Fruit fly (Drosophila melanogaster) whole organism, prepupa: ENCODE measurements around the gene ND-ASHI.

ENCODE experiments used
- Blimp-1 ChIP-seq: fragments of 200-800 bp; sonication (Bioruptor generic); optimal IDR thresholded peaks from 3 replicates; lab custom pipeline; 2017; ENCODE audit warnings: missing biosample characterization, missing genetic modification characterization, mild to moderate bottlenecking, moderate library complexity, missing genetic modification reagents
- CG10631 ChIP-seq: fragments of 200-800 bp; sonication (Bioruptor generic); optimal IDR thresholded peaks from 2 replicates; lab custom pipeline; 2016; ENCODE audit warnings: missing biosample characterization, missing genetic modification characterization
- CG10669 ChIP-seq: fragments of 200-800 bp; sonication (Bioruptor generic); optimal IDR thresholded peaks from 3 replicates; lab custom pipeline; 2018; ENCODE audit warnings: missing biosample characterization, mild to moderate bottlenecking, missing genetic modification characterization, moderate library complexity
- CG11762 ChIP-seq: fragments of 200-800 bp; sonication (Bioruptor generic); optimal IDR thresholded peaks from 3 replicates; lab custom pipeline; 2016; ENCODE audit warnings: missing biosample characterization, missing genetic modification characterization; ENCODE audit not compliant: insufficient read depth
- CG15336 ChIP-seq: fragments of 200-800 bp; sonication (Bioruptor generic); IDR thresholded peaks from 2 replicates; pipeline ENCODE4 v1.3.6; 2022; ENCODE audit warnings: missing biosample characterization, missing genetic modification characterization
- CG16779 ChIP-seq: fragments of 200-800 bp; sonication (Bioruptor generic); optimal IDR thresholded peaks from 3 replicates; lab custom pipeline; 2017; ENCODE audit warnings: missing biosample characterization, mild to moderate bottlenecking, missing genetic modification characterization
- CG3032 ChIP-seq: fragments of 200-800 bp; optimal IDR thresholded peaks from 2 replicates; lab custom pipeline; 2019; ENCODE audit warnings: missing biosample characterization, mild to moderate bottlenecking, missing genetic modification characterization, moderate library complexity
- CG32006 ChIP-seq: fragments of 200-800 bp; sonication (Bioruptor generic); optimal IDR thresholded peaks from 3 replicates; lab custom pipeline; 2017; ENCODE audit warnings: missing biosample characterization, mild to moderate bottlenecking, missing genetic modification characterization
- CG34406 ChIP-seq: fragments of 200-800 bp; sonication (Bioruptor generic); optimal IDR thresholded peaks from 3 replicates; lab custom pipeline; 2016; ENCODE audit warnings: missing biosample characterization, missing genetic modification characterization
- CG3919 ChIP-seq: fragments of 200-800 bp; sonication (Bioruptor generic); optimal IDR thresholded peaks from 3 replicates; lab custom pipeline; 2016; ENCODE audit warnings: missing biosample characterization, missing genetic modification characterization
- CG4318 ChIP-seq: fragments of 200-800 bp; sonication (Bioruptor generic); optimal IDR thresholded peaks from 3 replicates; lab custom pipeline; 2017; ENCODE audit warnings: missing biosample characterization, mild to moderate bottlenecking, missing genetic modification characterization
- CG6163 ChIP-seq: fragments of 200-800 bp; sonication (Bioruptor generic); IDR thresholded peaks from 3 replicates; pipeline ENCODE4 v1.3.6; 2022; ENCODE audit warnings: missing biosample characterization, missing genetic modification characterization
- CG6276 ChIP-seq: fragments of 200-800 bp; sonication (Bioruptor generic); optimal IDR thresholded peaks from 2 replicates; lab custom pipeline; 2017; ENCODE audit warnings: missing biosample characterization, mild to moderate bottlenecking, missing genetic modification characterization
- CG6792 ChIP-seq: fragments of 200-800 bp; sonication (Bioruptor generic); optimal IDR thresholded peaks from 3 replicates; lab custom pipeline; 2016; ENCODE audit warnings: missing biosample characterization, missing genetic modification characterization
- CG6808 ChIP-seq: fragments of 200-800 bp; sonication (Bioruptor generic); optimal IDR thresholded peaks from 3 replicates; lab custom pipeline; 2017; ENCODE audit warnings: missing biosample characterization, missing genetic modification characterization, mild to moderate bottlenecking, moderate library complexity, missing genetic modification reagents
- CG7368 ChIP-seq: fragments of 200-800 bp; sonication (Bioruptor generic); optimal IDR thresholded peaks from 3 replicates; lab custom pipeline; 2016; ENCODE audit warnings: missing biosample characterization, missing genetic modification characterization
- CG8119 ChIP-seq: fragments of 200-800 bp; sonication (Bioruptor generic); IDR thresholded peaks from 3 replicates; pipeline ENCODE4 v1.3.6; 2022; ENCODE audit warnings: missing biosample characterization, missing genetic modification characterization
- CG8319 ChIP-seq: fragments of 200-800 bp; sonication (Bioruptor generic); optimal IDR thresholded peaks from 3 replicates; lab custom pipeline; 2016; ENCODE audit warnings: missing biosample characterization, missing genetic modification characterization
- CG8632 ChIP-seq: fragments of 200-800 bp; sonication (Bioruptor generic); optimal IDR thresholded peaks from 3 replicates; lab custom pipeline; 2016; ENCODE audit warnings: missing biosample characterization, missing genetic modification characterization
- Eip75B ChIP-seq: fragments of 200-800 bp; sonication (Bioruptor generic); optimal IDR thresholded peaks from 3 replicates; lab custom pipeline; 2016; ENCODE audit warnings: missing biosample characterization, missing genetic modification characterization
- Eip78C ChIP-seq: fragments of 200-800 bp; sonication (Bioruptor generic); peaks from one replicate; lab custom pipeline; 2016; ENCODE audit warnings: missing biosample characterization, missing genetic modification characterization
- Eip93F ChIP-seq: fragments of 200-800 bp; sonication (Bioruptor generic); optimal IDR thresholded peaks from 2 replicates; lab custom pipeline; 2016; ENCODE audit warnings: missing biosample characterization, mild to moderate bottlenecking, missing genetic modification characterization
- Ets21C ChIP-seq: fragments of 200-800 bp; sonication (Bioruptor generic); optimal IDR thresholded peaks from 3 replicates; lab custom pipeline; 2016; ENCODE audit warnings: missing biosample characterization, missing genetic modification characterization
- Gug ChIP-seq: fragments of 200-800 bp; sonication (Bioruptor generic); IDR thresholded peaks from 2 replicates; pipeline ENCODE4 v1.3.6; 2022; ENCODE audit warnings: missing biosample characterization, missing genetic modification characterization
- Hr39 ChIP-seq: fragments of 200-800 bp; sonication (Bioruptor generic); optimal IDR thresholded peaks from 2 replicates; lab custom pipeline; 2016; ENCODE audit warnings: missing biosample characterization, missing genetic modification characterization
- Hr4 ChIP-seq: fragments of 200-800 bp; sonication (Bioruptor generic); optimal IDR thresholded peaks from 3 replicates; lab custom pipeline; 2016; ENCODE audit warnings: missing biosample characterization, missing genetic modification characterization
- Lpt ChIP-seq: fragments of 200-800 bp; sonication (Bioruptor generic); optimal IDR thresholded peaks from 3 replicates; lab custom pipeline; 2016; ENCODE audit warnings: missing biosample characterization, missing genetic modification characterization
- Met ChIP-seq: fragments of 200-800 bp; sonication (Bioruptor generic); optimal IDR thresholded peaks from 3 replicates; lab custom pipeline; 2016; ENCODE audit warnings: missing biosample characterization, missing genetic modification characterization
- OdsH ChIP-seq: fragments of 200-800 bp; sonication (Bioruptor generic); optimal IDR thresholded peaks from 3 replicates; lab custom pipeline; 2016; ENCODE audit warnings: missing biosample characterization, missing genetic modification characterization
- Smox ChIP-seq: fragments of 200-800 bp; sonication (Bioruptor generic); optimal IDR thresholded peaks from 3 replicates; lab custom pipeline; 2016; ENCODE audit warnings: missing biosample characterization, missing genetic modification characterization
- Sox14 ChIP-seq: fragments of 200-800 bp; sonication (Bioruptor generic); optimal IDR thresholded peaks from 3 replicates; lab custom pipeline; 2016; ENCODE audit warnings: missing biosample characterization, missing genetic modification characterization
- Sox15 ChIP-seq: fragments of 200-800 bp; sonication (Bioruptor generic); optimal IDR thresholded peaks from 3 replicates; lab custom pipeline; 2016; ENCODE audit warnings: missing biosample characterization, missing genetic modification characterization
- achi ChIP-seq: fragments of 200-800 bp; sonication (Bioruptor generic); optimal IDR thresholded peaks from 3 replicates; lab custom pipeline; 2016; ENCODE audit warnings: missing biosample characterization, missing genetic modification characterization
- acj6 ChIP-seq: fragments of 200-800 bp; sonication (Bioruptor generic); optimal IDR thresholded peaks from 3 replicates; lab custom pipeline; 2016; ENCODE audit warnings: missing biosample characterization, missing genetic modification characterization
- dac ChIP-seq: fragments of 200-800 bp; sonication (Bioruptor generic); optimal IDR thresholded peaks from 2 replicates; lab custom pipeline; 2017; ENCODE audit warnings: missing biosample characterization, mild to moderate bottlenecking, missing genetic modification characterization
- dsx ChIP-seq: fragments of 200-800 bp; optimal IDR thresholded peaks from 3 replicates; lab custom pipeline; 2019; ENCODE audit warnings: missing biosample characterization, mild to moderate bottlenecking, missing genetic modification characterization, moderate library complexity; ENCODE audit not compliant: poor library complexity, severe bottlenecking
- eg ChIP-seq: fragments of 200-800 bp; sonication (Bioruptor generic); IDR thresholded peaks from 3 replicates; pipeline ENCODE4 v1.3.6; 2022; ENCODE audit warnings: missing biosample characterization, missing genetic modification characterization
- esn ChIP-seq: fragments of 200-800 bp; sonication (Bioruptor generic); optimal IDR thresholded peaks from 2 replicates; lab custom pipeline; 2016; ENCODE audit warnings: missing biosample characterization, mild to moderate bottlenecking, missing genetic modification characterization, moderate library complexity
- fd59A ChIP-seq: fragments of 200-800 bp; sonication (Bioruptor generic); optimal IDR thresholded peaks from 2 replicates; lab custom pipeline; 2017; ENCODE audit warnings: missing biosample characterization, mild to moderate bottlenecking, missing genetic modification characterization, missing genetic modification reagents
- fd85E ChIP-seq: fragments of 200-800 bp; sonication (Bioruptor generic); optimal IDR thresholded peaks from 3 replicates; lab custom pipeline; 2016; ENCODE audit warnings: missing biosample characterization, missing genetic modification characterization
- fkh ChIP-seq: fragments of 200-800 bp; sonication (Bioruptor generic); optimal IDR thresholded peaks from 3 replicates; lab custom pipeline; 2017; ENCODE audit warnings: missing biosample characterization, mild to moderate bottlenecking, missing genetic modification characterization, moderate library complexity
- pdm3 ChIP-seq: fragments of 200-800 bp; sonication (Bioruptor generic); optimal IDR thresholded peaks from 3 replicates; lab custom pipeline; 2016; ENCODE audit warnings: missing biosample characterization, missing genetic modification characterization
- salr ChIP-seq, 2 experiments: fragments of 200-800 bp; sonication (Bioruptor generic); optimal IDR thresholded peaks; 3 replicates each; lab custom pipeline; 2016 to 2018; ENCODE audit warnings: missing biosample characterization in 2 of 2, missing genetic modification characterization in 2 of 2, mild to moderate bottlenecking in 1 of 2
- spab ChIP-seq: fragments of 200-800 bp; sonication (Bioruptor generic); optimal IDR thresholded peaks from 2 replicates; lab custom pipeline; 2017; ENCODE audit warnings: missing biosample characterization, mild to moderate bottlenecking, missing genetic modification characterization, missing genetic modification reagents
- svp ChIP-seq: fragments of 200-800 bp; sonication (Bioruptor generic); peaks from one replicate; lab custom pipeline; 2016; ENCODE audit warnings: missing biosample characterization, missing genetic modification characterization
- topi ChIP-seq: fragments of 200-800 bp; sonication (Bioruptor generic); optimal IDR thresholded peaks from 3 replicates; lab custom pipeline; 2016; ENCODE audit warnings: missing biosample characterization, missing genetic modification characterization
- vri ChIP-seq: fragments of 200-800 bp; sonication (Bioruptor generic); optimal IDR thresholded peaks from 3 replicates; lab custom pipeline; 2016; ENCODE audit warnings: missing biosample characterization, mild to moderate bottlenecking, missing genetic modification characterization

The ND-ASHI gene

DNA sequence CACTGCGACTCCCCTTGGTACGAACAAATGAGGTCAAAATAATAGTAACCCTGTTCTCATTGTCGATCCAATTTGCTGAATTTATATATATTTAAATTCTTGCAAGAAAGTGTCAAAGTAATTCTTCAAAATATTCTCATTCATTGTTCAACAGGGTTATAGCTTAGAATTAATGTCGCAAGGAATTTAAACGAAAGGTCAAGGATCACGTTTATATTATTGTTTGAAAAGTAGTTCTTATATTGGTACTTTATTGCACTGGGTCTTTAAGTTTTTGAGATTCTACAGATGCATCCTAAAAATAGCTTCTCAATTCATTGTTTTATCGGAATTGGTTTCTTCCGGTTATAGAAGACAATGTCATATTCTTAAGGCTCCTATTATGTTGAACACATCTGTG, 25.0 kb upstream of the ND-ASHI start (continued):
- TF ChIP-seq Smox (GFP tag; lab: Kevin White, UChicago), result no peak
- no peak for TF ChIP-seq dsx
- TF ChIP-seq CG3032 (tag; lab: Kevin White, UChicago), result peak; percentile 18
- peak; percentile 13 for TF ChIP-seq CG4318 (GFP tag; lab: Kevin White, UChicago)
- no peak for TF ChIP-seq Gug
- TF ChIP-seq pdm3 (GFP tag; lab: Kevin White, UChicago), result peak; percentile 20
- no peak for TF ChIP-seq fkh (GFP tag; lab: Kevin White, UChicago)
- TF ChIP-seq Blimp-1, result no peak
- TF ChIP-seq CG10631 (GFP tag; lab: Kevin White, UChicago), result peak; percentile 48
- TF ChIP-seq CG6163 (GFP tag; lab: Robert Waterston, UW), result no peak
- no peak for TF ChIP-seq CG3919 (GFP tag; lab: Kevin White, UChicago)
- no peak for TF ChIP-seq CG11762
- no peak for TF ChIP-seq Lpt (GFP tag; lab: Kevin White, UChicago)
- TF ChIP-seq esn (GFP tag; lab: Kevin White, UChicago), result peak; percentile 13
- no peak for TF ChIP-seq CG15336 (GFP tag; lab: Robert Waterston, UW)
- TF ChIP-seq CG6808 (GFP tag; lab: Kevin White, UChicago), result peak; percentile 52
- no peak for TF ChIP-seq CG16779 (tag; lab: Kevin White, UChicago)
- peak; percentile 37 for TF ChIP-seq spab (GFP tag; lab: Kevin White, UChicago)
- TF ChIP-seq CG34406 (GFP tag; lab: Kevin White, UChicago), result no peak
- no peak for TF ChIP-seq vri (GFP tag; lab: Kevin White, UChicago)
- TF ChIP-seq acj6 (GFP tag; lab: Kevin White, UChicago), result peak; percentile 30
- peak; percentile 16 for TF ChIP-seq achi (GFP tag; lab: Kevin White, UChicago)
- no peak for TF ChIP-seq CG8319 (GFP tag; lab: Kevin White, UChicago)

DNA sequence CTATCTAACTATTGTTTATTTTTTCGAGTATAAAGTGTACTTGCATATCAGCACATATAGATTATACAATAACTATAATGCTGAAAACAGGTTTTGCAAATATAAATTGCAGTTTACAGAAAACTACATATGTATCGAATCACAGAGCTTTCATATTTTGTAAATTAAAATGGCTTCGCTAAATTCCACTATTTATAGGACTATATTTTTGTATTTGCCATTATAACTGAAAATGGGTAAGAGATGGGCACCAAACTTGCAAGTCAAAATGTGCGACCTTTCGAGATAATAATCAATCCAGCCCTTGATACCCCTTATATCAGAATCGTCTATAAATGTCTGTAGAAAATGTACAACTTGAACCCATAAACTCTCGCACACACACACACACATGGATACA, 24.3 kb upstream of the ND-ASHI start:
- no peak for TF ChIP-seq fd85E (GFP tag; lab: Kevin White, UChicago)
- peak in 1 of 2 experiments; percentile 36 for TF ChIP-seq salr (GFP tag; optimal IDR thresholded peaks at IDR 0.05; lab: Kevin White, UChicago)
- no peak for TF ChIP-seq spab (GFP tag; lab: Kevin White, UChicago)
- no peak for TF ChIP-seq CG8632 (GFP tag; lab: Kevin White, UChicago)
- TF ChIP-seq Sox14 (GFP tag; lab: Kevin White, UChicago), result peak; percentile 11
- peak; percentile 28 for TF ChIP-seq CG4318 (GFP tag; lab: Kevin White, UChicago)
- no peak for TF ChIP-seq svp
- TF ChIP-seq Hr4 (GFP tag; lab: Kevin White, UChicago), result peak; percentile 36
- no peak for TF ChIP-seq CG7368 (GFP tag; lab: Kevin White, UChicago)
- TF ChIP-seq Eip78C (GFP tag; lab: Kevin White, UChicago), result peak; percentile 67
- peak; percentile 35 for TF ChIP-seq fd59A (GFP tag; lab: Kevin White, UChicago)
- 0 out of 2 replicates have a peak, but pooled peaks have one; percentile 10 for TF ChIP-seq Gug
- no peak for TF ChIP-seq topi (GFP tag; lab: Kevin White, UChicago)
- TF ChIP-seq dsx, result no peak
- peak; percentile 2 for TF ChIP-seq CG10669 (GFP tag; lab: Kevin White, UChicago)
- TF ChIP-seq Met (GFP tag; lab: Kevin White, UChicago), result no peak
- TF ChIP-seq CG8119, result peak; percentile 27; the same call in 1 of the 3 replicates
- no peak for TF ChIP-seq Sox15
- TF ChIP-seq Eip93F (GFP tag; lab: Kevin White, UChicago), result no peak
- TF ChIP-seq CG32006 (GFP tag; lab: Kevin White, UChicago), result peak; percentile 57
- no peak for TF ChIP-seq Blimp-1
- TF ChIP-seq Eip75B (GFP tag; lab: Kevin White, UChicago), result peak; percentile 12
- no peak for TF ChIP-seq esn (GFP tag; lab: Kevin White, UChicago)
- TF ChIP-seq acj6 (GFP tag; lab: Kevin White, UChicago), result peak; percentile 12
- no peak for TF ChIP-seq CG6792 (GFP tag; lab: Kevin White, UChicago)
- TF ChIP-seq Lpt (GFP tag; lab: Kevin White, UChicago), result no peak
- TF ChIP-seq pdm3 (GFP tag; lab: Kevin White, UChicago), result peak; percentile 39
- peak; percentile 6 for TF ChIP-seq CG6276 (GFP tag; lab: Kevin White, UChicago)
- peak; percentile 23 for TF ChIP-seq CG10631 (GFP tag; lab: Kevin White, UChicago)
- no peak for TF ChIP-seq Hr39
- TF ChIP-seq achi (GFP tag; lab: Kevin White, UChicago), result no peak
- TF ChIP-seq CG3032 (tag; lab: Kevin White, UChicago), result peak; percentile 29
- no peak for TF ChIP-seq Smox (GFP tag; lab: Kevin White, UChicago)
- no peak for TF ChIP-seq vri (GFP tag; lab: Kevin White, UChicago)
- TF ChIP-seq OdsH, result peak; percentile 11
- no peak for TF ChIP-seq Ets21C (GFP tag; lab: Kevin White, UChicago)
- TF ChIP-seq CG15336 (GFP tag; lab: Robert Waterston, UW), result 0 out of 2 replicates have a peak, but pooled peaks have one; percentile 20
- TF ChIP-seq dac (GFP tag; lab: Kevin White, UChicago), result no peak
- peak; percentile 21 for TF ChIP-seq CG6808 (GFP tag; lab: Kevin White, UChicago)
- TF ChIP-seq eg (GFP tag; lab: Robert Waterston, UW), result no peak
- no peak for TF ChIP-seq CG16779 (tag; lab: Kevin White, UChicago)
